Fruit fly (Drosophila melanogaster): ENCODE results near the gene elg1.

The elg1 gene

dm6 chr3L:16112069-16112820 is 19.6 kb upstream of the elg1 start, which contains the start of gene Zn72D (continued):
- TF ChIP-seq Lhr (GFP tag; optimal IDR thresholded peaks at IDR 0.05) (peak; percentile 6), CG2129 (GFP tag; IDR thresholded peaks at IDR 0.05; ENCODE audit: partially characterized antibody) (no peak), Scr (GFP tag; IDR thresholded peaks at IDR 0.05; ENCODE audit: partially characterized antibody) (peak; percentile 58), phol (tag; optimal IDR thresholded peaks at IDR 0.05) (peak; percentile 1), Dfd (GFP tag; optimal IDR thresholded peaks at IDR 0.05) (no peak), nerfin-1 (tag; optimal IDR thresholded peaks at IDR 0.05) (peak; percentile 9), unpg (GFP tag; optimal IDR thresholded peaks at IDR 0.05) (no peak), CG10565 (GFP tag; optimal IDR thresholded peaks at IDR 0.05) (no peak), Dp (GFP tag; optimal IDR thresholded peaks at IDR 0.05) (peak; percentile 8), unc-4 (GFP tag; IDR thresholded peaks at IDR 0.05; ENCODE audit: partially characterized antibody) (peak; percentile 36; the same call in 1 of the 2 replicates), Myb (GFP tag; optimal IDR thresholded peaks at IDR 0.05) (peak; percentile 77), CG6654 (GFP tag; optimal IDR thresholded peaks at IDR 0.05) (no peak), pb (GFP tag; optimal IDR thresholded peaks at IDR 0.05) (no peak), CG9797 (GFP tag; optimal IDR thresholded peaks at IDR 0.05) (peak; percentile 60), jumu (GFP tag; optimal IDR thresholded peaks at IDR 0.05) (no peak), CG8944 (GFP tag; optimal IDR thresholded peaks at IDR 0.05) (no peak), vvl (GFP tag; IDR thresholded peaks at IDR 0.05) (0 out of 2 replicates have a peak, but pooled peaks have one; percentile 38), CG12659 (GFP tag; optimal IDR thresholded peaks at IDR 0.05) (peak; percentile 22), NFAT (GFP tag; IDR thresholded peaks at IDR 0.05) (no peak), trem (tag; optimal IDR thresholded peaks at IDR 0.05) (peak; percentile 25), ttk (GFP tag; IDR thresholded peaks at IDR 0.05) (no peak), Sox100B (GFP tag; optimal IDR thresholded peaks at IDR 0.05) (no peak), ems (GFP tag; optimal IDR thresholded peaks at IDR 0.05) (no peak), cg (GFP tag; optimal IDR thresholded peaks at IDR 0.05) (no peak), klu (GFP tag; IDR thresholded peaks at IDR 0.05) (no peak), Sry-δ (GFP tag; optimal IDR thresholded peaks at IDR 0.05) (peak; percentile 72), CG10147 (GFP tag; optimal IDR thresholded peaks at IDR 0.05) (no peak), CG4854 (GFP tag; optimal IDR thresholded peaks at IDR 0.05) (no peak), mld (GFP tag; IDR thresholded peaks at IDR 0.05; ENCODE audit: partially characterized antibody) (0 out of 3 replicates have a peak, but pooled peaks have one; percentile 7), CG6813 (GFP tag; optimal IDR thresholded peaks at IDR 0.05) (no peak), CG8924 (tag; optimal IDR thresholded peaks at IDR 0.05) (no peak), CG2120 (GFP tag; optimal IDR thresholded peaks at IDR 0.05) (no peak), Mad (GFP tag; optimal IDR thresholded peaks at IDR 0.05) (no peak), Blimp-1 (GFP tag; optimal IDR thresholded peaks at IDR 0.05) (no peak), CG32767 (GFP tag; IDR thresholded peaks at IDR 0.05) (no peak), sim (GFP tag; IDR thresholded peaks at IDR 0.05) (no peak), trh (GFP tag; optimal IDR thresholded peaks at IDR 0.05) (no peak), CG33557 (GFP tag; optimal IDR thresholded peaks at IDR 0.05) (no peak), wdn (GFP tag; IDR thresholded peaks at IDR 0.05) (no peak), maf-S (GFP tag; optimal IDR thresholded peaks at IDR 0.05) (no peak)
